Worm (Caenorhabditis elegans) whole organism, mixed stage, embryonic: ENCODE data around the gene T07D4.5.

Source experiments
- M03D4.4 ChIP-seq: sonication (generic microtip); optimal IDR thresholded peaks from 2 replicates; lab custom pipeline; 2017; ENCODE audit warnings: mild to moderate bottlenecking, missing genetic modification characterization, missing compliant biosample characterization
- blmp-1 ChIP-seq: fragments of 150-350 bp; optimal IDR thresholded peaks from 2 replicates; lab custom pipeline; 2014; ENCODE audit warnings: missing biosample characterization, missing genetic modification characterization
- ceh-39 ChIP-seq: fragments of 150-350 bp; optimal IDR thresholded peaks from 2 replicates; lab custom pipeline; 2014; ENCODE audit warnings: missing biosample characterization, missing genetic modification characterization
- ceh-43 ChIP-seq: fragments of 200-800 bp; sonication (Bioruptor generic); optimal IDR thresholded peaks from 2 replicates; lab custom pipeline; 2018; ENCODE audit warnings: mild to moderate bottlenecking, missing genetic modification characterization, moderate library complexity, missing compliant biosample characterization
- ceh-83 ChIP-seq: fragments of 200-800 bp; sonication (Bioruptor generic); optimal IDR thresholded peaks from 2 replicates; lab custom pipeline; 2018; ENCODE audit warnings: mild to moderate bottlenecking, missing genetic modification characterization, missing compliant biosample characterization
- ces-1 ChIP-seq: fragments of 150-350 bp; optimal IDR thresholded peaks from 2 replicates; lab custom pipeline; 2014; ENCODE audit warnings: missing biosample characterization, missing genetic modification reagents, missing genetic modification characterization
- cnd-1 ChIP-seq: fragments of 200-800 bp; sonication (Bioruptor generic); optimal IDR thresholded peaks from 2 replicates; lab custom pipeline; 2018; ENCODE audit warnings: mild to moderate bottlenecking, missing genetic modification characterization, missing compliant biosample characterization
- drap-1 ChIP-seq: fragments of 200-800 bp; sonication (Bioruptor generic); optimal IDR thresholded peaks from 3 replicates; lab custom pipeline; 2018; ENCODE audit warnings: mild to moderate bottlenecking, missing genetic modification characterization, missing compliant biosample characterization
- elt-1 ChIP-seq: sonication (generic microtip); optimal IDR thresholded peaks from 2 replicates; lab custom pipeline; 2017; ENCODE audit warnings: missing genetic modification characterization, mild to moderate bottlenecking, missing compliant biosample characterization, antibody characterized with exemption, moderate library complexity, borderline replicate concordance; ENCODE audit not compliant: insufficient read depth
- elt-3 ChIP-seq: fragments of 150-350 bp; optimal IDR thresholded peaks from 2 replicates; lab custom pipeline; 2014; ENCODE audit warnings: missing biosample characterization, missing genetic modification characterization
- ham-2 ChIP-seq: fragments of 200-800 bp; sonication (Bioruptor generic); optimal IDR thresholded peaks from 2 replicates; lab custom pipeline; 2018; ENCODE audit warnings: mild to moderate bottlenecking, missing genetic modification characterization, missing compliant biosample characterization
- hlh-1 ChIP-seq: fragments of 150-350 bp; optimal IDR thresholded peaks from 2 replicates; lab custom pipeline; 2014; ENCODE audit warnings: missing biosample characterization, missing genetic modification reagents, missing genetic modification characterization
- lin-13 ChIP-seq: fragments of 150-350 bp; optimal IDR thresholded peaks from 2 replicates; lab custom pipeline; 2014; ENCODE audit warnings: missing biosample characterization, missing genetic modification characterization
- lin-32 ChIP-seq: fragments of 200-800 bp; sonication (Bioruptor generic); optimal IDR thresholded peaks from 2 replicates; lab custom pipeline; 2018; ENCODE audit warnings: mild to moderate bottlenecking, missing genetic modification characterization, missing compliant biosample characterization
- lsy-2 ChIP-seq: fragments of 150-350 bp; optimal IDR thresholded peaks from 2 replicates; lab custom pipeline; 2014; ENCODE audit warnings: missing biosample characterization, missing genetic modification characterization
- mab-5 ChIP-seq: fragments of 150-350 bp; optimal IDR thresholded peaks from 2 replicates; lab custom pipeline; 2014; ENCODE audit warnings: missing biosample characterization, missing genetic modification characterization
- mep-1 ChIP-seq: fragments of 150-350 bp; optimal IDR thresholded peaks from 2 replicates; lab custom pipeline; 2017; ENCODE audit warnings: missing biosample characterization, missing genetic modification reagents, missing genetic modification characterization, inconsistent platforms
- mls-2 ChIP-seq: sonication (generic microtip); optimal IDR thresholded peaks from 2 replicates; lab custom pipeline; 2016; ENCODE audit warnings: mild to moderate bottlenecking, missing genetic modification characterization, moderate library complexity, missing compliant biosample characterization
- nhr-12 ChIP-seq: fragments of 150-350 bp; optimal IDR thresholded peaks from 2 replicates; lab custom pipeline; 2014; ENCODE audit warnings: missing biosample characterization, missing genetic modification characterization
- nhr-2 ChIP-seq: fragments of 150-350 bp; optimal IDR thresholded peaks from 2 replicates; lab custom pipeline; 2014; ENCODE audit warnings: missing biosample characterization, missing genetic modification characterization
- nhr-237 ChIP-seq: fragments of 150-350 bp; optimal IDR thresholded peaks from 2 replicates; lab custom pipeline; 2014; ENCODE audit warnings: missing biosample characterization, missing genetic modification characterization
- nhr-28 ChIP-seq: fragments of 150-350 bp; optimal IDR thresholded peaks from 2 replicates; lab custom pipeline; 2014; ENCODE audit warnings: missing biosample characterization, missing genetic modification characterization
- nhr-76 ChIP-seq: sonication (generic microtip); optimal IDR thresholded peaks from 2 replicates; lab custom pipeline; 2017; ENCODE audit warnings: missing biosample characterization, missing genetic modification characterization
- pha-4 ChIP-seq: fragments of 150-350 bp; optimal IDR thresholded peaks from 2 replicates; lab custom pipeline; 2018; ENCODE audit warnings: missing biosample characterization, missing genetic modification reagents, missing genetic modification characterization
- snpc-4 ChIP-seq: fragments of 150-350 bp; optimal IDR thresholded peaks from 2 replicates; lab custom pipeline; 2014; ENCODE audit warnings: missing biosample characterization, missing genetic modification characterization
- sptf-1 ChIP-seq: sonication (generic microtip); optimal IDR thresholded peaks from 2 replicates; lab custom pipeline; 2017; ENCODE audit warnings: mild to moderate bottlenecking, missing genetic modification characterization, moderate library complexity, missing compliant biosample characterization
- unc-120 ChIP-seq: sonication (generic microtip); optimal IDR thresholded peaks from 2 replicates; lab custom pipeline; 2017; ENCODE audit warnings: missing genetic modification characterization, missing compliant biosample characterization; ENCODE audit not compliant: poor library complexity, severe bottlenecking
- unc-39 ChIP-seq: fragments of 150-350 bp; optimal IDR thresholded peaks from 2 replicates; lab custom pipeline; 2014; ENCODE audit warnings: missing biosample characterization, missing genetic modification characterization
- unc-62 ChIP-seq: fragments of 150-350 bp; optimal IDR thresholded peaks from 2 replicates; lab custom pipeline; 2014; ENCODE audit warnings: missing biosample characterization, missing genetic modification reagents, missing genetic modification characterization
- zip-8 ChIP-seq: fragments of 150-350 bp; optimal IDR thresholded peaks from 2 replicates; lab custom pipeline; 2014; ENCODE audit warnings: missing biosample characterization, missing genetic modification characterization
- ztf-11 ChIP-seq: fragments of 150-350 bp; optimal IDR thresholded peaks from 2 replicates; lab custom pipeline; 2014; ENCODE audit warnings: missing biosample characterization, missing genetic modification characterization

The T07D4.5 gene

DNA sequence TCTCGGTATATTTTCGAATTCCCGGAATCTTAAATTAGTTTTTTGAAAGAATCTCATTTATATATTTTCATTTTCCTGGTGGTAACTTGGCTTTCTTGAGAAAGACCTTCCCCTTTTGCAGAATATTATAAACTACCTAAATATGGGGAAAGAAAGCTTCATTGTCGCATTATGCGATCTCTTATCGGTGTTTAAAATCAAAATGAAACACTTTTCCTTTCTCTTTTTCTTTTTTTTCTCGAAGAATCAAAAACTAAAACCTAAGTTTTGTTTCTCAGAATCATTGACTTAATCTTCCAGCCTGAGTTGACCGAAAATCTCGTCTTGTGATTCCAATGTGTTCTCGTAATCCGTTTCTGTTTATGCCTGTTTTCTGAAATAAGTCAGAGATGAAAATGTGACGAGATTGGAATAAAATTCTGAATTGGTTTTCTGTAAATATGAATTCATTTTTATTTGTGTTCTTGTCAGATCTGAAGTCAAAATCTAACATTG lies 28.4 kb upstream of the T07D4.5 start:
- TF ChIP-seq unc-62 (GFP tag; lab: Kevin White, UChicago) (no peak), mep-1 (no peak), M03D4.4 (tag; lab: Kevin White, UChicago) (no peak), zip-8 (no peak), drap-1 (no peak)

DNA sequence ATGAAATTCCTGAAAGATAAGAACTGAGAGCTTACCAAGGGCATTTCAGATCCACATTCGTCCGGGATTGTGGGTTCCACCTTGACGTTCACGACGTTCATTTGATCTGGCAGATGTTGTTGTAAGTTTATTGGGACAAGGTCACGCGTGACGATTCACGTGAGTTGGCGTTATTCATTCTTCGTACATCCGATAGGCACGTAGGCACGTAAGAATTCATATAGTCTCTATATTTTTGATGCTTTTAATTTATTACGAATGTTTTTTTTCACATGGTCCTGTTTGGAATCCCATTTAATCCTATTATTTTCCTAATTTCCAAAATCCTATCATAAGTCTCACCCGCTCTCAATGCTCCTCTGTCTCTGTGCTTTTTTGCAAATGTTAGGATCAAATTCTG lies 27.8 kb upstream of the T07D4.5 start, which contains the start of gene B0457.4:
B0457.4 (minus strand) TSS at position 101 of the 400 bp plus-strand sequence.
- no peak for TF ChIP-seq lin-32 (GFP tag; lab: Kevin White, UChicago)
- no peak for TF ChIP-seq nhr-76 (tag; lab: Kevin White, UChicago)
- no peak for TF ChIP-seq mep-1
- no peak for TF ChIP-seq nhr-237 (tag; lab: Kevin White, UChicago)
- no peak for TF ChIP-seq drap-1
- no peak for TF ChIP-seq mls-2
- no peak for TF ChIP-seq ztf-11 (tag; lab: Kevin White, UChicago)
- TF ChIP-seq snpc-4 (tag; lab: Kevin White, UChicago): no peak
- no peak for TF ChIP-seq unc-120 (tag; lab: Kevin White, UChicago)
- TF ChIP-seq elt-1 (tag; lab: Kevin White, UChicago): no peak
- TF ChIP-seq lin-13 (tag; lab: Kevin White, UChicago): no peak

ce11 chrII:8903871-8904270 lies 19.7 kb upstream of the T07D4.5 start:
- TF ChIP-seq cnd-1 (no peak), elt-1 (tag; lab: Kevin White, UChicago) (no peak), ceh-83 (GFP tag; lab: Kevin White, UChicago) (no peak), M03D4.4 (tag; lab: Kevin White, UChicago) (no peak), unc-39 (no peak), nhr-76 (tag; lab: Kevin White, UChicago) (no peak), nhr-12 (no peak), lin-13 (tag; lab: Kevin White, UChicago) (no peak), snpc-4 (tag; lab: Kevin White, UChicago) (no peak), drap-1 (no peak), ham-2 (GFP tag; lab: Kevin White, UChicago) (no peak), blmp-1 (no peak), nhr-28 (tag; lab: Kevin White, UChicago) (no peak), lsy-2 (tag; lab: Kevin White, UChicago) (no peak), mab-5 (tag; lab: Kevin White, UChicago) (no peak), mls-2 (no peak), elt-3 (tag; lab: Kevin White, UChicago) (no peak), mep-1 (no peak), pha-4 (tag; lab: Kevin White, UChicago) (no peak), ceh-39 (tag; lab: Kevin White, UChicago) (no peak)

DNA sequence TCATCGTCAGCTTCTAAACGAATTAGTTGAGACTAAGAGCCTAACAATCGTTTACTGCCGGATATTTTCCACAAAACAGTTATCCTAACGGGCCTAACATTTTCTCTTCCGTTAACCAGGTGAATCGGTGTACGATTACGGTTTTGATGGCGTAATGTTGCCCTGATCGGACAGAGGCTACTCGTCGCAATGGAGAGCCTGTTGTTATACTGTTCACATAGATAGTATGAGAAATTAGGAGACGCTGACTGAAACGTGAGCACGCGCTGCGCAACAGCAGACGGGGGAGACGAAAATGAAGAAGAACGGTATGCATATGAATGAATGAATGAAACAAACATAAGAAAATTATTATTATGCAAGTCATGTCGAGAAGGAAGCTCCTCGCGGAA lies 15.2 kb upstream of the T07D4.5 start:
- peak; percentile 69 for TF ChIP-seq ces-1 (GFP tag; lab: Kevin White, UChicago)
- peak; percentile 35 for TF ChIP-seq zip-8
- TF ChIP-seq nhr-28 (tag; lab: Kevin White, UChicago): no peak
- no peak for TF ChIP-seq mab-5 (tag; lab: Kevin White, UChicago)
- TF ChIP-seq drap-1: no peak
- no peak for TF ChIP-seq M03D4.4 (tag; lab: Kevin White, UChicago)
- no peak for TF ChIP-seq cnd-1
- TF ChIP-seq unc-62 (GFP tag; lab: Kevin White, UChicago): no peak
- TF ChIP-seq unc-39: no peak
- no peak for TF ChIP-seq sptf-1
- TF ChIP-seq hlh-1 (tag; lab: Kevin White, UChicago): no peak
- TF ChIP-seq mls-2: no peak
- no peak for TF ChIP-seq lin-13 (tag; lab: Kevin White, UChicago)
- no peak for TF ChIP-seq ceh-43 (GFP tag; lab: Kevin White, UChicago)
- peak; percentile 69 for TF ChIP-seq nhr-2 (tag; lab: Kevin White, UChicago)
- peak; percentile 67 for TF ChIP-seq pha-4 (tag; lab: Kevin White, UChicago)
- TF ChIP-seq mep-1: no peak
- no peak for TF ChIP-seq nhr-76 (tag; lab: Kevin White, UChicago)
- no peak for TF ChIP-seq ceh-83 (GFP tag; lab: Kevin White, UChicago)
